Fruit fly (Drosophila melanogaster) S2 (cell line): ENCODE results near the gene Myt1.

Source experiments
- CG8478 ChIP-seq: fragments of >200 bp; optimal IDR thresholded peaks from 2 replicates; lab custom pipeline; 2018
- CTCF ChIP-seq, 2 experiments: fragments of >200 bp; optimal IDR thresholded peaks; 2 replicates each; lab custom pipeline; 2018

DNA sequence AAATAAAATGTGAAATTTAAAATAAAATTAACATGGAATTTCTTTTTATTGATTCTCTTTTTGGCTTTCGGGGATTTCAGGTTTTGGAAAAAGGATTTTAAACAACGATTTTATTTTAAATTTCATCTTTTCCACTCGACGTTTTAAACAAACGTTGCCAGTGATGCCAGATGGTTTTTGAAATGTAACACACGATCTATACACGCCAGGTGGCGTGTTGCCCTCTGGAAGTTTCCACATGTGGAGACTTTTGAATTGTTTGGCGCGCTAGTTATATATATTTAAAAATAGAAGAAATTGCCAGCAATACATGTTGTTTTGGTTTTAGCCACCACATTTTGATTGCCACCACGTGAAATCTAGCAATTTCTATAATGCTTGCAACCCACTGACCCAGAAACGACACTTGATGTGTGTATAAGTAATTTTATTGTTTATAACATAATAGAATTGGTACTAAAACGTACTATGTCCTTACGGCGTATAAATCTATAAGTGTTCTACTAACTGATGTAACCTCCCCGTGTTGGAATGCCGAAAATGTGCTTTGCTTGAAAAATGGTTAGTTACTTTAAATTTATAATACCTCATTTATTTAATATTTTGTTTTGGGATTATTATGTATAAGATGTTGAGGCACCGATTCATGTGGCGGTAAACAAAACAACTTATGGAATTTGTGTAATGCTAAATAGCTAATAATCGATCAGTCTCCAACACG, 29.6 kb downstream of the Myt1 start:
- no peak for TF ChIP-seq CG8478 (lab: Kevin White, UChicago)
- TF ChIP-seq CTCF (optimal IDR thresholded peaks at IDR 0.05; lab: Kevin White, UChicago): peak; percentile 86 to 96
